Fruit fly (Drosophila melanogaster): ENCODE results near the gene CG15330.
A peak's percentile ranks its signal among the peaks of the same experiment; 100 is the strongest.

Gene CG15330

DNA sequence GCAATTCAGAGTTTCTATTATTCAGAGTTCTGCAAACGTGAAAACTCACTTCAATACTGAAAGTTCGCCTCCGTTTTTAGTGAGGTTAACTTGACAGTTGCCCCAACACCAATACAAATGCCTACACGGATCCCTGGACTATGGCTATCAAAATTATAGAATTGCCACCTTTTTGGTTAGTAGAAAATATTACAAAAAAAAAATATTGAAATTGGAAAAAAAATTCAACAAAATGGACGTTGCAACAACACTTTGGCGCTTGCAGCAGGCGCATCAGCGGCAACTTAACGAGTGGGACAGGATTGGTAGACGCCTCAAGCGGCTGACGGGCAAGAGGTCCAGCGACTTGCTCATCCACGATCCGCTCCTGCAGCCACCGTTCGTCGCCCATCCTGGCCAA lies at the start of gene CG15330, which contains the start of gene CG15332:
Gene CG15330, plus strand, starts transcription at position 175 of the 400 bp plus-strand sequence.
Gene CG15332, minus strand, starts transcription at position 101 of the 400 bp plus-strand sequence.
- TF ChIP-seq CG33017 (tag; optimal IDR thresholded peaks at IDR 0.05): no peak
- TF ChIP-seq CG12768 (GFP tag; optimal IDR thresholded peaks at IDR 0.05): no peak
- no peak for TF ChIP-seq CG14711 (tag; optimal IDR thresholded peaks at IDR 0.05)
- no peak for TF ChIP-seq pad (GFP tag; optimal IDR thresholded peaks at IDR 0.05)
- no peak for TF ChIP-seq CG5204 (GFP tag; optimal IDR thresholded peaks at IDR 0.05)
- no peak for TF ChIP-seq cnc (optimal IDR thresholded peaks at IDR 0.05)
- no peak for TF ChIP-seq Mnt (GFP tag; optimal IDR thresholded peaks at IDR 0.05)
- no peak for TF ChIP-seq Clk (GFP tag; optimal IDR thresholded peaks at IDR 0.05)
- no peak for TF ChIP-seq CG1620 (GFP tag; optimal IDR thresholded peaks at IDR 0.05)
- TF ChIP-seq tj (GFP tag; optimal IDR thresholded peaks at IDR 0.05): no peak
- TF ChIP-seq Crg-1 (GFP tag; optimal IDR thresholded peaks at IDR 0.05): no peak
- no peak for TF ChIP-seq cic (GFP tag; optimal IDR thresholded peaks at IDR 0.05)
- TF ChIP-seq Hr96 (GFP tag; optimal IDR thresholded peaks at IDR 0.05): no peak
- TF ChIP-seq ovo (GFP tag; optimal IDR thresholded peaks at IDR 0.05): no peak
- no peak for TF ChIP-seq toe (GFP tag; optimal IDR thresholded peaks at IDR 0.05)
- no peak for TF ChIP-seq bab1 (GFP tag; optimal IDR thresholded peaks at IDR 0.05)
- no peak for TF ChIP-seq CG7045 (GFP tag; optimal IDR thresholded peaks at IDR 0.05)

DNA sequence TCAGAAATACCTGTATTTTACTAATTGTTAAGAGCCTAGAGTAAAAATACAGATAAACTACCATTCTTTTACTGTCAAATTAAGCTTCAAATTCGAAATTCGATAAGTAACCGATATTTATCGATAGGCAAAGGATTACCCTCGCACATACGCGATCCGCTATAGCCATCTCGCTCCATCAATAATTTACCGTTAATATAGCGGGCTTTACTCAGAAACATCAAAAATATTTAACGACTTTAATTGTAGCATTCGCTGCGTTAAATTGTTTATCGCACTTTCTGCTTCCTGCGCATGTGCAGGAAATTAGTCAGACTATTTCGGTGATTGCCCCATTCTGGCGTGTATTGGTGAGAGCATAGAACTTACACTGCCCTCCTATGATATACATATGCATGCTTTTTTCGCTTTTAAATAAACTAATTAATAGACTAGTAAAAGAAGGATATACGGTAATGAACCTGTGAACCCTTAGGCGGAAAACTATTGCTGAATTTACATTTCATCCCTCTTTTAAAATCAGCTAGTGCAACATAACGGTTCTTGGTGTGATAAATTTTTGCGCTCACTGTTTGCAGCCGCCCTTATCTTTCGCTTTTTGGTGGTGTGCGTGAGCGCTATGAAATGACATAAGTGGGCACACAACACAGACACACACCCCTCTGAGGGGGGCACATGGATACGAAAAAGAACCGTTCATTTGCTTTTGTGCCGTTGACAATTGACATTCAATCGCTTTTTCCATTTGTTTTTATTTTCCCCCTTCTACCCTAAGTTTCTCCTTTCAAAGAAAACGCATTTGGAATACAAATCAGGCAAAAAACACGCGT lies 47.4 kb upstream of the CG15330 start, which contains the start of the genes dpr14 and spidey:
Gene dpr14, minus strand, starts transcription at position 48 of the 830 bp plus-strand sequence.
Gene spidey, plus strand, starts transcription at position 693 of the 830 bp plus-strand sequence.
- TF ChIP-seq CG1620 (GFP tag; optimal IDR thresholded peaks at IDR 0.05) (peak; percentile 86), bab1 (GFP tag; optimal IDR thresholded peaks at IDR 0.05) (peak; percentile 88), CG11617 (GFP tag; optimal IDR thresholded peaks at IDR 0.05) (peak; percentile 89), cnc (optimal IDR thresholded peaks at IDR 0.05) (no peak), pad (GFP tag; optimal IDR thresholded peaks at IDR 0.05) (peak; percentile 99), Hr96 (GFP tag; optimal IDR thresholded peaks at IDR 0.05) (peak; percentile 95), cic (GFP tag; optimal IDR thresholded peaks at IDR 0.05) (peak; percentile 55), Clk (GFP tag; optimal IDR thresholded peaks at IDR 0.05) (peak; percentile 72), CG33017 (tag; optimal IDR thresholded peaks at IDR 0.05) (peak; percentile 78), kay (GFP tag; ENCODE audit: borderline replicate concordance) (peak; percentile 2), CG7101 (tag; optimal IDR thresholded peaks at IDR 0.05) (peak; percentile 92), ovo (GFP tag; optimal IDR thresholded peaks at IDR 0.05) (peak; percentile 99), CG5204 (GFP tag; optimal IDR thresholded peaks at IDR 0.05) (no peak), Crg-1 (GFP tag; optimal IDR thresholded peaks at IDR 0.05) (peak; percentile 71), tj (GFP tag; optimal IDR thresholded peaks at IDR 0.05) (no peak), CG7045 (GFP tag; optimal IDR thresholded peaks at IDR 0.05) (peak; percentile 81), CG14711 (tag; optimal IDR thresholded peaks at IDR 0.05) (peak; percentile 87), CG12768 (GFP tag; optimal IDR thresholded peaks at IDR 0.05) (peak; percentile 84), toe (GFP tag; optimal IDR thresholded peaks at IDR 0.05) (peak; percentile 69), Mnt (GFP tag; optimal IDR thresholded peaks at IDR 0.05) (peak; percentile 84)

DNA sequence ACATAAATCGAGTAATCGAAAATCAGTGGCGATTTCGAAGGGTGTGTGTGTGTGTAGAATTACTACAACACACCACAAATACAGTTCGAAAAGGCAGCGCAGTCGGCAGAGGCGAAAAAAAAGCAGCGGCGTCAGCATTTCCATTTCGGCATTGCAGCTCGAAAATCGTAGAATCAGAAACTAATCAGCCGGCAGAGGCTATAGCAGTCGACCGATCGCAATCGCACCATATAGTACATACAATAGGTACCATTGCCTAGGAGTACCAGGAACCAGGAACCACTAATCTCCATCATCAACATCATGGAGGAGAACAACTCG lies 46.8 kb upstream of the CG15330 start:
- TF ChIP-seq Hr96 (GFP tag; optimal IDR thresholded peaks at IDR 0.05) (no peak), tj (GFP tag; optimal IDR thresholded peaks at IDR 0.05) (peak; percentile 96)

DNA sequence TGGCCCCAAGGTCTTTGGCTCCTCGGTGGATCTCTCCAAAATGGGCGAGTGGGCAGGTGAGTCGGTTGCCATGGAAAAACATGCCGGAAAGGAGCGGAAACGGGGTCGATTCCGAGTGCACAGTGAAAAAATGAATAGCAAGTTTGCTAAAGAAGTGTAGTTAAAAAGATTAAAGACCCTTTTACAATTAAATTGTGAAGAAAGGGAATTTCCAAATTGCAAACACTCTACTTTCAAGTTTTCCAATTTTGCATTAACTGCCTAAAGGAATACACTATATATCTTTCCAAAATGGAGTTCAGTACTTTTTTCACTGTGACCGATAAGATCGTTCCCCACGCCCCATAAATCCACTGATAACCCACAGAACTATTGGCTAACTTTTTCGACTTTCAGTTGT lies 46.4 kb upstream of the CG15330 start:
- TF ChIP-seq kay (GFP tag; ENCODE audit: borderline replicate concordance) (no peak), pad (GFP tag; optimal IDR thresholded peaks at IDR 0.05) (no peak), CG1620 (GFP tag; optimal IDR thresholded peaks at IDR 0.05) (no peak), Crg-1 (GFP tag; optimal IDR thresholded peaks at IDR 0.05) (no peak), Clk (GFP tag; optimal IDR thresholded peaks at IDR 0.05) (no peak), Hr96 (GFP tag; optimal IDR thresholded peaks at IDR 0.05) (no peak), CG12768 (GFP tag; optimal IDR thresholded peaks at IDR 0.05) (no peak), Mnt (GFP tag; optimal IDR thresholded peaks at IDR 0.05) (no peak), CG33017 (tag; optimal IDR thresholded peaks at IDR 0.05) (no peak), CG11617 (GFP tag; optimal IDR thresholded peaks at IDR 0.05) (no peak), cic (GFP tag; optimal IDR thresholded peaks at IDR 0.05) (no peak), CG7045 (GFP tag; optimal IDR thresholded peaks at IDR 0.05) (no peak), cnc (optimal IDR thresholded peaks at IDR 0.05) (no peak), bab1 (GFP tag; optimal IDR thresholded peaks at IDR 0.05) (no peak), CG5204 (GFP tag; optimal IDR thresholded peaks at IDR 0.05) (no peak), tj (GFP tag; optimal IDR thresholded peaks at IDR 0.05) (no peak), ovo (GFP tag; optimal IDR thresholded peaks at IDR 0.05) (no peak), CG14711 (tag; optimal IDR thresholded peaks at IDR 0.05) (no peak), toe (GFP tag; optimal IDR thresholded peaks at IDR 0.05) (no peak), CG7101 (tag; optimal IDR thresholded peaks at IDR 0.05) (no peak)

DNA sequence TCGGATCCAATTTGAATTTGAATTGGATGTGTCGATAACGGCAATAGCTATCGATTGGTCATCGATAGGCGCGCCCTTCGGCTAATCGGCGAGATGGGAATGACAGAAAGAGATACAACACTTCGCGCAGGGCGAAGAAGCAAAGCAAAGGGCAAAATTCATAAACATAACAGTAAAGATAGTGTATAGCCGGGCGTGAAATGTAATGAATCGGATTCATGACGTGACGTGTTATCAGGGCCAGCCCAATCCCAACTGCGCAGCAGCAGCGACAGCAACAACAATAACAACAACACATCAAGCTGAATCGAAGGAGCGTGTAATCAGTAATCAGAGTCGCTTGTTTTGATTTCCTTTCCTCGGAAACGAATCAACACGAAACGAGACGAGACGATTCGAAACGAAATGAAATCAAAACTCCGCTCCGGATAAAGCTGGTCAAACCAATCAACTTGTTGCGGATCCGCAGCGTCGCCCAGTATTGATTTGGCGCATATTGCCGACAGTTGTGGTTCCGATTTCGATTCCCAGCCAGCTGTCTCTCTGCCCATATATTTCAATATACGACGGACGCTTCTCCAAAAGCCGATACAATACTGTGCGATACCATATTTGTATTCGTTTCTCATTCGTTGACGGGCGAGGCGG lies 43.8 kb upstream of the CG15330 start, which contains the start of gene snz:
Gene snz, plus strand, starts transcription at position 107 of the 648 bp plus-strand sequence.
- TF ChIP-seq Hr96 (GFP tag; optimal IDR thresholded peaks at IDR 0.05) (no peak), CG7045 (GFP tag; optimal IDR thresholded peaks at IDR 0.05) (no peak), cnc (optimal IDR thresholded peaks at IDR 0.05) (no peak), pad (GFP tag; optimal IDR thresholded peaks at IDR 0.05) (no peak), cic (GFP tag; optimal IDR thresholded peaks at IDR 0.05) (peak; percentile 62), CG14711 (tag; optimal IDR thresholded peaks at IDR 0.05) (peak; percentile 18), Clk (GFP tag; optimal IDR thresholded peaks at IDR 0.05) (no peak), toe (GFP tag; optimal IDR thresholded peaks at IDR 0.05) (no peak), bab1 (GFP tag; optimal IDR thresholded peaks at IDR 0.05) (peak; percentile 11), CG12768 (GFP tag; optimal IDR thresholded peaks at IDR 0.05) (no peak), CG33017 (tag; optimal IDR thresholded peaks at IDR 0.05) (no peak), ovo (GFP tag; optimal IDR thresholded peaks at IDR 0.05) (peak; percentile 50), kay (GFP tag; ENCODE audit: borderline replicate concordance) (no peak), Crg-1 (GFP tag; optimal IDR thresholded peaks at IDR 0.05) (no peak), CG7101 (tag; optimal IDR thresholded peaks at IDR 0.05) (peak; percentile 38), CG11617 (GFP tag; optimal IDR thresholded peaks at IDR 0.05) (peak; percentile 20), CG1620 (GFP tag; optimal IDR thresholded peaks at IDR 0.05) (no peak), CG5204 (GFP tag; optimal IDR thresholded peaks at IDR 0.05) (no peak), tj (GFP tag; optimal IDR thresholded peaks at IDR 0.05) (peak; percentile 46), Mnt (GFP tag; optimal IDR thresholded peaks at IDR 0.05) (peak; percentile 35)
